Fruit fly (Drosophila melanogaster): Measurements from ENCODE around the gene inaF-A.

inaF-A gene

dm6 chrX:11678539-11679040, 55.1 kb downstream of the inaF-A start, which contains the start of the genes Vlet and bif (continued):
- TF ChIP-seq CG8388 (GFP tag; optimal IDR thresholded peaks at IDR 0.05), result peak; percentile 73
- peak; percentile 50 for TF ChIP-seq CG10209 (GFP tag; optimal IDR thresholded peaks at IDR 0.05)
- TF ChIP-seq nmo (GFP tag; optimal IDR thresholded peaks at IDR 0.05), result peak; percentile 80
- TF ChIP-seq Gsc (GFP tag; IDR thresholded peaks at IDR 0.05), result no peak
- no peak for TF ChIP-seq Deaf1 (tag; optimal IDR thresholded peaks at IDR 0.05)
- no peak for TF ChIP-seq repo (GFP tag; optimal IDR thresholded peaks at IDR 0.05)
- TF ChIP-seq CG7839 (tag; optimal IDR thresholded peaks at IDR 0.05), result peak; percentile 72
- TF ChIP-seq CG10431 (GFP tag; optimal IDR thresholded peaks at IDR 0.05), result peak; percentile 24
- no peak for TF ChIP-seq cg (GFP tag; optimal IDR thresholded peaks at IDR 0.05)
- peak; percentile 16 for TF ChIP-seq CG18764 (GFP tag; optimal IDR thresholded peaks at IDR 0.05)
- peak; percentile 65 for TF ChIP-seq bcd (GFP tag; optimal IDR thresholded peaks at IDR 0.05)
- peak; percentile 75 for TF ChIP-seq Sox100B (GFP tag; optimal IDR thresholded peaks at IDR 0.05)
- TF ChIP-seq ato (GFP tag; IDR thresholded peaks at IDR 0.05; ENCODE audit: partially characterized antibody), result 0 out of 2 replicates have a peak, but pooled peaks have one; percentile 49
- no peak for TF ChIP-seq grn (GFP tag; optimal IDR thresholded peaks at IDR 0.05)
- TF ChIP-seq kni (GFP tag; optimal IDR thresholded peaks at IDR 0.05), result no peak
- peak; percentile 57 for TF ChIP-seq zfh2 (GFP tag; optimal IDR thresholded peaks at IDR 0.05)
- peak in 1 of 2 experiments; percentile 27 for TF ChIP-seq insv (GFP tag; optimal IDR thresholded peaks at IDR 0.05)
- no peak for TF ChIP-seq ab (GFP tag; optimal IDR thresholded peaks at IDR 0.05)
- TF ChIP-seq BEAF-32 (GFP tag; optimal IDR thresholded peaks at IDR 0.05), result peak; percentile 73
- no peak for TF ChIP-seq psq (GFP tag; optimal IDR thresholded peaks at IDR 0.05)
- TF ChIP-seq YL-1 (GFP tag; optimal IDR thresholded peaks at IDR 0.05), result no peak
- TF ChIP-seq CG10321 (GFP tag; IDR thresholded peaks at IDR 0.05), result no peak
- TF ChIP-seq CG14667 (GFP tag; IDR thresholded peaks at IDR 0.05), result peak; percentile 41; the same call in 1 of the 2 replicates
- peak; percentile 15 for TF ChIP-seq wek (GFP tag; optimal IDR thresholded peaks at IDR 0.05)
- TF ChIP-seq otp (GFP tag; IDR thresholded peaks at IDR 0.05), result no peak
- TF ChIP-seq ci (GFP tag; IDR thresholded peaks at IDR 0.05), result no peak
- no peak for TF ChIP-seq Ravus (GFP tag; IDR thresholded peaks at IDR 0.05)
- 0 out of 2 replicates have a peak, but pooled peaks have one; percentile 2 for TF ChIP-seq Rx (GFP tag; IDR thresholded peaks at IDR 0.05)
- TF ChIP-seq HLHmδ (GFP tag; optimal IDR thresholded peaks at IDR 0.05), result no peak
- TF ChIP-seq kay (GFP tag; optimal IDR thresholded peaks at IDR 0.05), result peak; percentile 33
- peak; percentile 70 for TF ChIP-seq CG18262 (tag; optimal IDR thresholded peaks at IDR 0.05)
- peak; percentile 68 for TF ChIP-seq CG3281 (GFP tag; optimal IDR thresholded peaks at IDR 0.05)
- TF ChIP-seq CG9932 (GFP tag; IDR thresholded peaks at IDR 0.05), result peak; percentile 74
- TF ChIP-seq CG17359 (tag; optimal IDR thresholded peaks at IDR 0.05), result peak; percentile 47
- peak; percentile 16 for TF ChIP-seq CG33213 (GFP tag; optimal IDR thresholded peaks at IDR 0.05)
- peak; percentile 42 for TF ChIP-seq lbe (GFP tag; optimal IDR thresholded peaks at IDR 0.05)
- TF ChIP-seq CG11247 (GFP tag; IDR thresholded peaks at IDR 0.05), result no peak
- no peak for TF ChIP-seq schlank (tag; optimal IDR thresholded peaks at IDR 0.05)
- TF ChIP-seq slp2 (GFP tag; optimal IDR thresholded peaks at IDR 0.05), result no peak
- TF ChIP-seq CG2889 (GFP tag; IDR thresholded peaks at IDR 0.05), result no peak
- TF ChIP-seq grau (tag; optimal IDR thresholded peaks at IDR 0.05), result peak; percentile 76
- 0 out of 2 replicates have a peak, but pooled peaks have one; percentile 42 for TF ChIP-seq sob (GFP tag; IDR thresholded peaks at IDR 0.05)
- no peak for TF ChIP-seq nau (GFP tag; optimal IDR thresholded peaks at IDR 0.05)
- peak; percentile 15; the same call in 1 of the 2 replicates for TF ChIP-seq ttk (GFP tag; IDR thresholded peaks at IDR 0.05)
- TF ChIP-seq Fer1 (GFP tag; optimal IDR thresholded peaks at IDR 0.05), result peak; percentile 55
- TF ChIP-seq org-1 (GFP tag; optimal IDR thresholded peaks at IDR 0.05), result no peak
- no peak for TF ChIP-seq p53 (GFP tag; optimal IDR thresholded peaks at IDR 0.05)
- TF ChIP-seq CG9215 (GFP tag; IDR thresholded peaks at IDR 0.05), result peak; percentile 71
- TF ChIP-seq CG3065 (GFP tag; optimal IDR thresholded peaks at IDR 0.05), result no peak
- no peak for TF ChIP-seq CG6683 (GFP tag; optimal IDR thresholded peaks at IDR 0.05)

Measured in whole organism, embryonic.